Worm (Caenorhabditis elegans) whole organism, L4/young adult: ENCODE results near the gene prmt-5.

Experiments
- W03F9.2 ChIP-seq: fragments of 150-350 bp; optimal IDR thresholded peaks from 2 replicates; lab custom pipeline; 2014; ENCODE audit warnings: missing biosample characterization, missing genetic modification characterization
- dao-5 ChIP-seq: sonication (generic microtip); optimal IDR thresholded peaks from 2 replicates; lab custom pipeline; 2016; ENCODE audit warnings: missing genotype, missing genetic modification characterization, moderate library complexity, missing compliant biosample characterization
- him-1 ChIP-seq: sonication (generic microtip); optimal IDR thresholded peaks from 2 replicates; lab custom pipeline; 2016; ENCODE audit warnings: missing genotype, missing genetic modification reagents, missing genetic modification characterization, missing compliant biosample characterization

Gene prmt-5

ce11 chrIII:5230415-5230814 lies at the start of gene prmt-5:
prmt-5 (plus strand) TSS chrIII:5230555.
- TF ChIP-seq W03F9.2 (tag; lab: Kevin White, UChicago) = no peak
- no peak for TF ChIP-seq dao-5
- no peak for TF ChIP-seq him-1 (tag; lab: Kevin White, UChicago)

ce11 chrIII:5180588-5180987 lies 49.8 kb upstream of the prmt-5 start:
- TF ChIP-seq him-1 (tag; lab: Kevin White, UChicago) (no peak), dao-5 (no peak), W03F9.2 (tag; lab: Kevin White, UChicago) (no peak)

ce11 chrIII:5181217-5181616 lies 49.1 kb upstream of the prmt-5 start:
- TF ChIP-seq dao-5 = no peak
- TF ChIP-seq W03F9.2 (tag; lab: Kevin White, UChicago) = no peak
- TF ChIP-seq him-1 (tag; lab: Kevin White, UChicago) = no peak

- no peak for TF ChIP-seq dao-5
- no peak for TF ChIP-seq him-1 (tag; lab: Kevin White, UChicago)
- TF ChIP-seq W03F9.2 (tag; lab: Kevin White, UChicago) = no peak
These were observed 48.7 kb upstream of the prmt-5 start for ce11 chrIII:5181641-5182040.

ce11 chrIII:5183372-5183771 lies 47.0 kb upstream of the prmt-5 start:
- TF ChIP-seq W03F9.2 (tag; lab: Kevin White, UChicago) = no peak

- TF ChIP-seq W03F9.2 (tag; lab: Kevin White, UChicago) = no peak
- TF ChIP-seq dao-5 = no peak
- TF ChIP-seq him-1 (tag; lab: Kevin White, UChicago) = no peak
These were observed 44.7 kb upstream of the prmt-5 start, which contains the start of gene pup-2 for ce11 chrIII:5185620-5186019. pup-2 (plus strand) TSS chrIII:5185920.

- TF ChIP-seq W03F9.2 (tag; lab: Kevin White, UChicago) (no peak), dao-5 (no peak), him-1 (tag; lab: Kevin White, UChicago) (no peak)
These were observed 41.9 kb upstream of the prmt-5 start, which contains the start of gene K10D2.8 for ce11 chrIII:5188426-5188825. K10D2.8 (plus strand) TSS chrIII:5188726.

- no peak for TF ChIP-seq W03F9.2 (tag; lab: Kevin White, UChicago)
- no peak for TF ChIP-seq him-1 (tag; lab: Kevin White, UChicago)
- no peak for TF ChIP-seq dao-5
These were observed 40.2 kb upstream of the prmt-5 start for ce11 chrIII:5190179-5190578.

ce11 chrIII:5190671-5191174 lies 39.6 kb upstream of the prmt-5 start, which contains the start of gene hira-1:
hira-1 (plus strand) TSS chrIII:5191124.
- TF ChIP-seq W03F9.2 (tag; lab: Kevin White, UChicago) (peak; percentile 45), dao-5 (no peak), him-1 (tag; lab: Kevin White, UChicago) (no peak)

- no peak for TF ChIP-seq him-1 (tag; lab: Kevin White, UChicago)
- no peak for TF ChIP-seq dao-5
- TF ChIP-seq W03F9.2 (tag; lab: Kevin White, UChicago) = no peak
These were observed 37.1 kb upstream of the prmt-5 start for ce11 chrIII:5193266-5193665.

ce11 chrIII:5195690-5196089 lies 34.7 kb upstream of the prmt-5 start, which contains the start of gene moc-6:
moc-6 (plus strand) TSS chrIII:5195990.
- TF ChIP-seq W03F9.2 (tag; lab: Kevin White, UChicago) (no peak), him-1 (tag; lab: Kevin White, UChicago) (no peak), dao-5 (no peak)

- TF ChIP-seq W03F9.2 (tag; lab: Kevin White, UChicago) = no peak
- TF ChIP-seq dao-5 = no peak
- no peak for TF ChIP-seq him-1 (tag; lab: Kevin White, UChicago)
These were observed 33.9 kb upstream of the prmt-5 start for ce11 chrIII:5196298-5197045.

ce11 chrIII:5199577-5199976 lies 30.8 kb upstream of the prmt-5 start, which contains the start of gene emb-8:
emb-8 (minus strand) TSS chrIII:5199677.
- TF ChIP-seq him-1 (tag; lab: Kevin White, UChicago) (no peak), dao-5 (no peak), W03F9.2 (tag; lab: Kevin White, UChicago) (no peak)

- TF ChIP-seq dao-5 (no peak), him-1 (tag; lab: Kevin White, UChicago) (no peak), W03F9.2 (tag; lab: Kevin White, UChicago) (no peak)
These were observed 30.0 kb upstream of the prmt-5 start for ce11 chrIII:5200349-5200748.
